Worm (Caenorhabditis elegans): ENCODE data around the gene K08D8.12.

DNA sequence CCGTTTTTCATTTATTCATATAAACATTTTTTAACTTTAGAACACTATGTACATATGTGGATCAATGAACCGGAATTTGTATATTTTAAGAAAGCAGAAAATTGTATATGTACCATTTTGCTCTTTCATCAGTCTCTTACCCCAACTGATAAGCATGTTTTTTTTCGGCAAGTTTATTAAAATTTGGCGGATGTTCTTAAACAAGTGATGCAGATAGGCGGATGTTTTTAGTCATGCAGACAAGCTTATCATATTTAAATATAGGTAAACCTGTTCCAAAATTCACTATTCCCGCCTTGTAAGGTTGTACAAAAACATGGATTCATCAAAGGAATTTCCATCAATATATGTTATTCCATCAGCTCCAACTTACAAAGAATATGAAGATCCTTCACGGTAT lies 6.1 kb downstream of the K08D8.12 start, which contains the start of gene K08D8.9:
- TF ChIP-seq pqm-1 (tag; optimal IDR thresholded peaks at IDR 0.05) = no peak
- no peak for TF ChIP-seq duxl-1 (tag; optimal IDR thresholded peaks at IDR 0.05; ENCODE audit: poor library complexity)
- no peak for TF ChIP-seq zag-1 (tag; optimal IDR thresholded peaks at IDR 0.05)
- TF ChIP-seq daf-12 (tag; optimal IDR thresholded peaks at IDR 0.05) = no peak
- TF ChIP-seq F44E2.7 (GFP tag; IDR thresholded peaks at IDR 0.05) = no peak
- TF ChIP-seq F49E8.2 (tag; optimal IDR thresholded peaks at IDR 0.05; ENCODE audit: borderline replicate concordance) = no peak
- TF ChIP-seq gei-8 (GFP tag; optimal IDR thresholded peaks at IDR 0.05) = no peak
- TF ChIP-seq nhr-76 (tag; optimal IDR thresholded peaks at IDR 0.05) = no peak
- TF ChIP-seq nhr-28 (tag; optimal IDR thresholded peaks at IDR 0.05) = no peak
- TF ChIP-seq cey-2 (tag; optimal IDR thresholded peaks at IDR 0.05; ENCODE audit: borderline replicate concordance, insufficient read depth) = no peak
- TF ChIP-seq snpc-4 (tag; optimal IDR thresholded peaks at IDR 0.05) = no peak
- TF ChIP-seq madf-9 (GFP tag; conservative IDR thresholded peaks at IDR 0.05) = no peak
- TF ChIP-seq aly-2 (tag; optimal IDR thresholded peaks at IDR 0.05) = no peak
- TF ChIP-seq ceh-20 (GFP tag; IDR thresholded peaks at IDR 0.05) = no peak
